Worm (Caenorhabditis elegans) whole organism, L4 larva: ENCODE measurements around the gene Y73B6BL.288.

Source experiments
- D1046.2 ChIP-seq: fragments of 200-800 bp; sonication (Bioruptor generic); IDR thresholded peaks from 2 replicates; pipeline ENCODE4 v1.3.6; 2022; ENCODE audit warnings: missing genetic modification characterization, missing compliant biosample characterization
- F26F4.8 ChIP-seq: fragments of 200-800 bp; sonication (Bioruptor generic); conservative IDR thresholded peaks from 2 replicates; pipeline ENCODE4 v1.3.6; 2022; ENCODE audit warnings: missing genetic modification characterization, missing compliant biosample characterization
- F44E2.7 ChIP-seq: fragments of 200-800 bp; sonication (Bioruptor generic); IDR thresholded peaks from 2 replicates; pipeline ENCODE4 v2.1.2; 2022; ENCODE audit warnings: missing genetic modification characterization, missing compliant biosample characterization
- R02D3.7 ChIP-seq: fragments of 150-350 bp; sonication (generic microtip); optimal IDR thresholded peaks from 3 replicates; lab custom pipeline; 2014; ENCODE audit warnings: missing biosample characterization, missing genetic modification characterization
- T20F7.1 ChIP-seq: fragments of 200-800 bp; sonication (Bioruptor generic); optimal IDR thresholded peaks from 2 replicates; lab custom pipeline; 2018; ENCODE audit warnings: mild to moderate bottlenecking, missing genetic modification characterization, missing compliant biosample characterization
- T26A8.4 ChIP-seq: fragments of 200-800 bp; sonication (Bioruptor generic); IDR thresholded peaks from 2 replicates; pipeline ENCODE4 v1.3.6; 2022; ENCODE audit warnings: missing genetic modification characterization, missing compliant biosample characterization
- Y5F2A.4 ChIP-seq: fragments of 200-800 bp; sonication (Bioruptor generic); optimal IDR thresholded peaks from 2 replicates; lab custom pipeline; 2018; ENCODE audit warnings: mild to moderate bottlenecking, missing genetic modification characterization, missing compliant biosample characterization
- Y75B8A.6 ChIP-seq: fragments of 200-800 bp; sonication (Bioruptor generic); IDR thresholded peaks from 2 replicates; pipeline ENCODE4 v1.3.6; 2022; ENCODE audit warnings: missing genetic modification reagents, missing genetic modification characterization, missing compliant biosample characterization
- ZK546.5 ChIP-seq, 2 experiments: sonication (generic microtip); optimal IDR thresholded peaks; 2 replicates each; lab custom pipeline; 2017; ENCODE audit warnings: missing biosample characterization in 2 of 2, missing genetic modification characterization in 2 of 2
- arid-1 ChIP-seq: fragments of 200-800 bp; sonication (Bioruptor generic); conservative IDR thresholded peaks from 2 replicates; pipeline ENCODE4 v1.3.6; 2022; ENCODE audit warnings: missing genetic modification reagents, missing genetic modification characterization, missing compliant biosample characterization
- ceh-20 ChIP-seq: fragments of 200-800 bp; sonication (Bioruptor generic); IDR thresholded peaks from 2 replicates; pipeline ENCODE4 v1.3.6; 2022; ENCODE audit warnings: missing genetic modification reagents, missing genetic modification characterization, missing compliant biosample characterization
- ceh-28 ChIP-seq: fragments of 150-350 bp; optimal IDR thresholded peaks from 2 replicates; lab custom pipeline; 2014; ENCODE audit warnings: missing biosample characterization, missing genetic modification reagents, missing genetic modification characterization
- ceh-44 ChIP-seq: fragments of 200-800 bp; sonication (Bioruptor generic); IDR thresholded peaks from 2 replicates; pipeline ENCODE4 v1.3.6; 2022; ENCODE audit warnings: missing genetic modification reagents, missing genetic modification characterization, missing compliant biosample characterization
- ceh-82 ChIP-seq: sonication (generic microtip); optimal IDR thresholded peaks from 2 replicates; lab custom pipeline; 2017; ENCODE audit warnings: missing biosample characterization, missing genetic modification characterization
- ces-1 ChIP-seq: fragments of 150-350 bp; sonication (generic microtip); optimal IDR thresholded peaks from 4 replicates; lab custom pipeline; 2014; ENCODE audit warnings: missing biosample characterization, missing genetic modification reagents, missing genetic modification characterization
- cey-2 ChIP-seq: sonication (generic microtip); optimal IDR thresholded peaks from 3 replicates; lab custom pipeline; 2017; ENCODE audit warnings: missing genetic modification characterization, mild to moderate bottlenecking, missing compliant biosample characterization, antibody characterized with exemption, borderline replicate concordance; ENCODE audit not compliant: insufficient read depth
- ctbp-1 ChIP-seq: fragments of 200-800 bp; sonication (Bioruptor generic); IDR thresholded peaks from 2 replicates; pipeline ENCODE4 v1.3.6; 2022; ENCODE audit warnings: missing genetic modification reagents, missing genetic modification characterization, missing compliant biosample characterization
- daf-16 ChIP-seq, 3 experiments: sonication (generic microtip); optimal IDR thresholded peaks; 2 replicates each; lab custom pipeline; 2016 to 2017; ENCODE audit warnings: missing genetic modification characterization in 3 of 3, missing genetic modification reagents in 3 of 3, mild to moderate bottlenecking in 2 of 3, missing compliant biosample characterization in 2 of 3, missing biosample characterization in 1 of 3, moderate library complexity in 1 of 3
- daf-19 ChIP-seq: fragments of 200-800 bp; sonication (Bioruptor generic); conservative IDR thresholded peaks from 2 replicates; pipeline ENCODE4 v1.3.6; 2022; ENCODE audit warnings: missing genetic modification characterization, missing compliant biosample characterization
- daf-8 ChIP-seq: fragments of 200-800 bp; sonication (Bioruptor generic); IDR thresholded peaks from 2 replicates; pipeline ENCODE4 v1.3.6; 2022; ENCODE audit warnings: missing genetic modification characterization, missing compliant biosample characterization
- dmd-6 ChIP-seq: fragments of 200-800 bp; sonication (Bioruptor generic); IDR thresholded peaks from 2 replicates; pipeline ENCODE4 v1.3.6; 2022; ENCODE audit warnings: missing genetic modification reagents, missing genetic modification characterization, missing compliant biosample characterization
- dmd-8 ChIP-seq: fragments of 200-800 bp; sonication (Bioruptor generic); IDR thresholded peaks from 2 replicates; pipeline ENCODE4 v1.3.6; 2022; ENCODE audit warnings: missing genetic modification characterization, missing compliant biosample characterization
- egl-27 ChIP-seq: sonication (generic microtip); optimal IDR thresholded peaks from 3 replicates; lab custom pipeline; 2017; ENCODE audit warnings: missing biosample characterization, missing genetic modification reagents, missing genetic modification characterization
- gei-8 ChIP-seq: fragments of 200-800 bp; sonication (Bioruptor generic); optimal IDR thresholded peaks from 2 replicates; lab custom pipeline; 2018; ENCODE audit warnings: mild to moderate bottlenecking, missing genetic modification characterization, missing compliant biosample characterization
- hlh-11 ChIP-seq: fragments of 200-800 bp; sonication (Bioruptor generic); optimal IDR thresholded peaks from 2 replicates; lab custom pipeline; 2018; ENCODE audit warnings: mild to moderate bottlenecking, missing genetic modification characterization, missing compliant biosample characterization
- hlh-30 ChIP-seq: sonication (generic microtip); optimal IDR thresholded peaks from 2 replicates; lab custom pipeline; 2017; ENCODE audit warnings: antibody characterized with exemption, mild to moderate bottlenecking, missing genetic modification characterization, missing compliant biosample characterization; ENCODE audit not compliant: insufficient read depth
- hmg-1.1 ChIP-seq: fragments of 200-800 bp; sonication (Bioruptor generic); IDR thresholded peaks from 2 replicates; pipeline ENCODE4 v1.3.6; 2022; ENCODE audit warnings: missing genetic modification reagents, missing genetic modification characterization, missing compliant biosample characterization
- lim-7 ChIP-seq: fragments of 200-800 bp; sonication (Bioruptor generic); IDR thresholded peaks from 2 replicates; pipeline ENCODE4 v1.3.6; 2022; ENCODE audit warnings: missing genetic modification characterization, missing compliant biosample characterization
- lin-13 ChIP-seq: fragments of 150-350 bp; optimal IDR thresholded peaks from 2 replicates; lab custom pipeline; 2014; ENCODE audit warnings: missing biosample characterization, missing genetic modification reagents, missing genetic modification characterization
- lin-29 ChIP-seq: fragments of 200-800 bp; sonication (Bioruptor generic); IDR thresholded peaks from 2 replicates; pipeline ENCODE4 v1.3.6; 2022; ENCODE audit warnings: missing genetic modification reagents, missing genetic modification characterization, missing compliant biosample characterization
- lsy-2 ChIP-seq, 2 experiments: fragments of 150-350 bp in 1 of 2; sonication (generic microtip) in 1 of 2; optimal IDR thresholded peaks; 2 replicates each; lab custom pipeline; 2014 to 2017; ENCODE audit warnings: missing biosample characterization in 2 of 2, missing genetic modification characterization in 2 of 2
- madf-5 ChIP-seq, 2 experiments: fragments of 200-800 bp; sonication (Bioruptor generic); IDR thresholded peaks; 2 replicates each; pipeline ENCODE4 v1.3.6; 2022; ENCODE audit warnings: missing compliant biosample characterization in 2 of 2, missing genetic modification characterization in 2 of 2
- mep-1 ChIP-seq: fragments of 150-350 bp; sonication (generic microtip); optimal IDR thresholded peaks from 3 replicates; lab custom pipeline; 2014; ENCODE audit warnings: missing biosample characterization, missing genetic modification characterization
- mxl-3 ChIP-seq: fragments of 200-800 bp; sonication (Bioruptor generic); optimal IDR thresholded peaks from 2 replicates; lab custom pipeline; 2018; ENCODE audit warnings: mild to moderate bottlenecking, missing genetic modification characterization, missing compliant biosample characterization
- nhr-11 ChIP-seq: fragments of 150-350 bp; optimal IDR thresholded peaks from 2 replicates; lab custom pipeline; 2014; ENCODE audit warnings: missing biosample characterization, missing genetic modification characterization
- nhr-25 ChIP-seq: sonication (generic microtip); optimal IDR thresholded peaks from 2 replicates; lab custom pipeline; 2017; ENCODE audit warnings: missing genetic modification characterization, mild to moderate bottlenecking, missing compliant biosample characterization, antibody characterized with exemption, moderate library complexity, borderline replicate concordance; ENCODE audit not compliant: insufficient read depth
- nhr-28 ChIP-seq: fragments of 150-350 bp; optimal IDR thresholded peaks from 2 replicates; lab custom pipeline; 2014; ENCODE audit warnings: missing biosample characterization, missing genetic modification characterization
- nhr-6 ChIP-seq: fragments of 150-350 bp; optimal IDR thresholded peaks from 2 replicates; lab custom pipeline; 2014; ENCODE audit warnings: missing biosample characterization, missing genetic modification characterization
- nhr-76 ChIP-seq: fragments of 150-350 bp; optimal IDR thresholded peaks from 2 replicates; lab custom pipeline; 2014; ENCODE audit warnings: missing biosample characterization, missing genetic modification characterization
- pqm-1 ChIP-seq: sonication (generic microtip); optimal IDR thresholded peaks from 2 replicates; lab custom pipeline; 2017; ENCODE audit warnings: missing biosample characterization, missing genetic modification characterization
- saeg-2 ChIP-seq: fragments of 200-800 bp; sonication (Bioruptor generic); IDR thresholded peaks from 2 replicates; pipeline ENCODE4 v1.3.6; 2022; ENCODE audit warnings: missing genetic modification reagents, missing genetic modification characterization, missing compliant biosample characterization
- set-16 ChIP-seq: fragments of 200-800 bp; sonication (Bioruptor generic); IDR thresholded peaks from 2 replicates; pipeline ENCODE4 v1.3.6; 2022; ENCODE audit warnings: missing genetic modification reagents, missing genetic modification characterization, missing compliant biosample characterization
- snpc-1.2 ChIP-seq: fragments of 200-800 bp; sonication (Bioruptor generic); IDR thresholded peaks from 2 replicates; pipeline ENCODE4 v1.3.6; 2022; ENCODE audit warnings: missing genetic modification reagents, missing genetic modification characterization, missing compliant biosample characterization
- unc-39 ChIP-seq: sonication (generic microtip); optimal IDR thresholded peaks from 2 replicates; lab custom pipeline; 2017; ENCODE audit warnings: missing biosample characterization, missing genetic modification characterization
- unc-62 ChIP-seq, 3 experiments: fragments of 150-350 bp in 1 of 3; sonication (generic microtip); optimal IDR thresholded peaks in 2 of 3; peaks in 1 of 3; 1 replicate in 1 of 3; 2 replicates in 2 of 3; lab custom pipeline; 2014 to 2017; ENCODE audit warnings: missing biosample characterization in 3 of 3, missing genetic modification characterization in 3 of 3, missing genetic modification reagents in 3 of 3, missing genotype in 1 of 3
- vab-7 ChIP-seq: fragments of 200-800 bp; sonication (Bioruptor generic); IDR thresholded peaks from 2 replicates; pipeline ENCODE4 v1.3.6; 2022; ENCODE audit warnings: missing genetic modification reagents, missing genetic modification characterization, missing compliant biosample characterization
- zag-1 ChIP-seq: fragments of 150-350 bp; optimal IDR thresholded peaks from 2 replicates; lab custom pipeline; 2014; ENCODE audit warnings: missing biosample characterization, missing genetic modification characterization
- zfp-2 ChIP-seq: sonication (generic microtip); optimal IDR thresholded peaks from 2 replicates; lab custom pipeline; 2016; ENCODE audit warnings: mild to moderate bottlenecking, missing genetic modification characterization, missing compliant biosample characterization
- zip-2 ChIP-seq: fragments of 150-350 bp; optimal IDR thresholded peaks from 2 replicates; lab custom pipeline; 2014; ENCODE audit warnings: missing biosample characterization, missing genetic modification characterization
- ztf-11 ChIP-seq: fragments of 150-350 bp; optimal IDR thresholded peaks from 2 replicates; lab custom pipeline; 2014; ENCODE audit warnings: missing biosample characterization, missing genetic modification characterization
- ztf-7 ChIP-seq: fragments of 150-350 bp; optimal IDR thresholded peaks from 2 replicates; lab custom pipeline; 2014; ENCODE audit warnings: missing biosample characterization, missing genetic modification characterization

Gene Y73B6BL.288

ce11 chrIV:6321667-6322066, 20.7 kb downstream of the Y73B6BL.288 start, which contains the start of gene Y73B6BL.29 (continued):
- no peak for TF ChIP-seq set-16 (GFP tag; lab: Robert Waterston, UW)
- TF ChIP-seq F26F4.8 (GFP tag; lab: Robert Waterston, UW) = no peak
- no peak for TF ChIP-seq D1046.2 (GFP tag; lab: Robert Waterston, UW)
- peak; percentile 77 for TF ChIP-seq T26A8.4 (GFP tag; lab: Robert Waterston, UW)
- TF ChIP-seq ctbp-1 (GFP tag; lab: Robert Waterston, UW) = peak; percentile 51; the same call in 1 of the 2 replicates
- peak; percentile 72 for TF ChIP-seq arid-1 (GFP tag; lab: Robert Waterston, UW)
- peak; percentile 84 for TF ChIP-seq ztf-7 (tag; lab: Kevin White, UChicago)
- no peak for TF ChIP-seq lim-7
- peak; percentile 71 for TF ChIP-seq hlh-11 (tag; lab: Kevin White, UChicago)
- TF ChIP-seq ztf-11 (tag; lab: Kevin White, UChicago) = no peak
- no peak for TF ChIP-seq daf-8 (GFP tag; lab: Robert Waterston, UW)
- TF ChIP-seq mxl-3 (GFP tag; lab: Kevin White, UChicago) = peak; percentile 51
- no peak for TF ChIP-seq nhr-25
- no peak for TF ChIP-seq dmd-8 (GFP tag; lab: Robert Waterston, UW)
- TF ChIP-seq Y75B8A.6 (GFP tag; lab: Robert Waterston, UW) = no peak
- TF ChIP-seq F44E2.7 = no peak
- TF ChIP-seq gei-8 (GFP tag; lab: Kevin White, UChicago) = no peak
- TF ChIP-seq nhr-6 = peak; percentile 96
- no peak for TF ChIP-seq lin-29 (GFP tag; lab: Robert Waterston, UW)
- TF ChIP-seq cey-2 = no peak
- peak; percentile 68 for TF ChIP-seq hlh-30 (tag; lab: Kevin White, UChicago)
- peak; percentile 60 for TF ChIP-seq nhr-28 (tag; lab: Kevin White, UChicago)
- no peak for TF ChIP-seq Y5F2A.4 (GFP tag; lab: Kevin White, UChicago)
- no peak for TF ChIP-seq pqm-1 (tag; lab: Kevin White, UChicago)
- TF ChIP-seq saeg-2 (GFP tag; lab: Robert Waterston, UW) = no peak
- no peak for TF ChIP-seq nhr-11 (tag; lab: Kevin White, UChicago)
- TF ChIP-seq unc-62 (GFP tag; optimal IDR thresholded peaks at IDR 0.05 in 1 of 2; lab: Kevin White, UChicago) = no peak
- TF ChIP-seq unc-62 (tag; optimal IDR thresholded peaks at IDR 0.05; lab: Kevin White, UChicago) = no peak
- TF ChIP-seq zfp-2 (tag; lab: Kevin White, UChicago) = peak; percentile 88
- TF ChIP-seq ces-1 (GFP tag; lab: Kevin White, UChicago) = peak; percentile 15
- peak; percentile 71 for TF ChIP-seq T20F7.1 (GFP tag; lab: Kevin White, UChicago)
- TF ChIP-seq hmg-1.1 (GFP tag; lab: Robert Waterston, UW) = peak; percentile 74
- no peak for TF ChIP-seq ceh-28 (tag; lab: Kevin White, UChicago)
- peak; percentile 68 to 96 for TF ChIP-seq lsy-2 (tag; optimal IDR thresholded peaks at IDR 0.05; lab: Kevin White, UChicago)
- no peak for TF ChIP-seq egl-27 (tag; lab: Kevin White, UChicago)
- no peak for TF ChIP-seq daf-19 (GFP tag; lab: Robert Waterston, UW)
- peak; percentile 72 for TF ChIP-seq zip-2 (tag; lab: Kevin White, UChicago)
- TF ChIP-seq zag-1 (tag; lab: Kevin White, UChicago) = no peak
- TF ChIP-seq unc-39 (tag; lab: Kevin White, UChicago) = no peak
- TF ChIP-seq madf-5 (GFP tag; IDR thresholded peaks at IDR 0.05; lab: Robert Waterston, UW) = no peak
- peak; percentile 35 for TF ChIP-seq lin-13 (GFP tag; lab: Kevin White, UChicago)
- peak; percentile 88 for TF ChIP-seq mep-1 (tag; lab: Kevin White, UChicago)
- TF ChIP-seq R02D3.7 (tag; lab: Kevin White, UChicago) = no peak
- TF ChIP-seq daf-16 (GFP tag; optimal IDR thresholded peaks at IDR 0.05; lab: Kevin White, UChicago) = peak; percentile 39 to 68
- peak; percentile 45 for TF ChIP-seq daf-16 (tag; optimal IDR thresholded peaks at IDR 0.05; lab: Kevin White, UChicago)
- no peak for TF ChIP-seq ceh-20 (GFP tag; lab: Robert Waterston, UW)
- peak; percentile 78 for TF ChIP-seq dmd-6
- TF ChIP-seq nhr-76 = no peak
- TF ChIP-seq vab-7 (GFP tag; lab: Robert Waterston, UW) = 0 out of 2 replicates have a peak, but pooled peaks have one; percentile 22
- TF ChIP-seq ceh-44 (GFP tag; lab: Robert Waterston, UW) = peak; percentile 93
- no peak for TF ChIP-seq ceh-82 (tag; lab: Kevin White, UChicago)
- TF ChIP-seq ZK546.5 (tag; optimal IDR thresholded peaks at IDR 0.05; lab: Kevin White, UChicago) = peak; percentile 43 to 51
- peak; percentile 84 for TF ChIP-seq snpc-1.2 (GFP tag; lab: Robert Waterston, UW)
